Fruit fly (Drosophila melanogaster) whole organism, embryonic: ENCODE data around the gene CG16772.

Experiments
- Aef1 ChIP-seq: fragments of 200-800 bp; sonication (Bioruptor generic); IDR thresholded peaks from 3 replicates; pipeline ENCODE4 v1.3.6; 2022; ENCODE audit warnings: missing biosample characterization, missing genetic modification characterization
- Awh ChIP-seq: fragments of 200-800 bp; sonication (Bioruptor generic); IDR thresholded peaks from 2 replicates; pipeline ENCODE4, ENCODE4 v1.3.6; 2022; ENCODE audit warnings: missing biosample characterization, missing genetic modification characterization
- C15 ChIP-seq: fragments of 200-800 bp; sonication (Bioruptor generic); IDR thresholded peaks from 3 replicates; pipeline ENCODE4 v1.3.6; 2022; ENCODE audit warnings: missing biosample characterization, missing genetic modification characterization
- CG10431 ChIP-seq: fragments of 200-800 bp; sonication (Bioruptor generic); optimal IDR thresholded peaks from 3 replicates; lab custom pipeline; 2018; ENCODE audit warnings: missing biosample characterization, mild to moderate bottlenecking, missing genetic modification characterization
- CG10462 ChIP-seq: fragments of 200-800 bp; sonication (Bioruptor generic); optimal IDR thresholded peaks from 2 replicates; lab custom pipeline; 2016; ENCODE audit warnings: missing biosample characterization, missing genetic modification characterization
- CG12391 ChIP-seq: fragments of 200-800 bp; sonication (Bioruptor generic); optimal IDR thresholded peaks from 3 replicates; lab custom pipeline; 2018; ENCODE audit warnings: missing biosample characterization, mild to moderate bottlenecking, missing genetic modification characterization, moderate library complexity
- CG13624 ChIP-seq: fragments of 200-800 bp; sonication (Bioruptor generic); optimal IDR thresholded peaks from 2 replicates; lab custom pipeline; 2016; ENCODE audit warnings: missing biosample characterization, missing genetic modification characterization
- CG14710 ChIP-seq: fragments of 200-800 bp; sonication (Bioruptor generic); optimal IDR thresholded peaks from 3 replicates; lab custom pipeline; 2019; ENCODE audit warnings: missing biosample characterization, mild to moderate bottlenecking, missing genetic modification characterization, moderate library complexity
- CG14965 ChIP-seq: fragments of 200-800 bp; sonication (Bioruptor generic); optimal IDR thresholded peaks from 2 replicates; lab custom pipeline; 2016; ENCODE audit warnings: missing biosample characterization, missing genetic modification characterization, borderline replicate concordance
- CG15011 ChIP-seq: fragments of 200-800 bp; sonication (Bioruptor generic); optimal IDR thresholded peaks from 3 replicates; lab custom pipeline; 2018; ENCODE audit warnings: missing biosample characterization, mild to moderate bottlenecking, missing genetic modification characterization
- CG2199 ChIP-seq: fragments of 200-800 bp; sonication (Bioruptor generic); IDR thresholded peaks from 3 replicates; pipeline ENCODE4 v1.3.6; 2022; ENCODE audit warnings: missing biosample characterization, missing genetic modification characterization
- CG32767 ChIP-seq: fragments of 200-800 bp; sonication (Bioruptor generic); IDR thresholded peaks from 2 replicates; pipeline ENCODE4 v1.3.6; 2022; ENCODE audit warnings: missing biosample characterization, missing genetic modification characterization
- CG4617 ChIP-seq: fragments of 200-800 bp; sonication (Bioruptor generic); optimal IDR thresholded peaks from 3 replicates; lab custom pipeline; 2016; ENCODE audit warnings: missing biosample characterization, missing genetic modification characterization, borderline replicate concordance
- CG6683 ChIP-seq: fragments of 200-800 bp; sonication (Bioruptor generic); optimal IDR thresholded peaks from 2 replicates; lab custom pipeline; 2017; ENCODE audit warnings: missing biosample characterization, mild to moderate bottlenecking, missing genetic modification characterization, missing genetic modification reagents
- CG7271 ChIP-seq: fragments of 200-800 bp; sonication (Bioruptor generic); optimal IDR thresholded peaks from 2 replicates; lab custom pipeline; 2018; ENCODE audit warnings: missing biosample characterization, mild to moderate bottlenecking, missing genetic modification characterization, moderate library complexity
- CG7556 ChIP-seq: fragments of 200-800 bp; sonication (Bioruptor generic); optimal IDR thresholded peaks from 2 replicates; lab custom pipeline; 2017; ENCODE audit warnings: missing biosample characterization, mild to moderate bottlenecking, missing genetic modification characterization
- CG7745 ChIP-seq: fragments of 200-800 bp; sonication (Bioruptor generic); optimal IDR thresholded peaks from 2 replicates; lab custom pipeline; 2018; ENCODE audit warnings: missing biosample characterization, mild to moderate bottlenecking, missing genetic modification characterization, moderate library complexity
- CG8478 ChIP-seq: fragments of >200 bp; optimal IDR thresholded peaks from 2 replicates; lab custom pipeline; 2018
- CTCF ChIP-seq: fragments of 200-800 bp; sonication (Bioruptor generic); optimal IDR thresholded peaks from 2 replicates; lab custom pipeline; 2017; ENCODE audit warnings: missing biosample characterization, mild to moderate bottlenecking, missing genetic modification characterization, moderate library complexity
- Chrac-16 ChIP-seq: fragments of 200-800 bp; sonication (Bioruptor generic); optimal IDR thresholded peaks from 3 replicates; lab custom pipeline; 2016; ENCODE audit warnings: missing biosample characterization, missing genetic modification characterization
- Doc3 ChIP-seq: fragments of 200-800 bp; sonication (Bioruptor generic); IDR thresholded peaks from 3 replicates; pipeline ENCODE4 v1.3.6; 2022; ENCODE audit warnings: missing biosample characterization, missing genetic modification characterization; ENCODE audit not compliant: partially characterized antibody
- Eip74EF ChIP-seq, 2 experiments: fragments of 200-800 bp in 1 of 2; fragments of >200 bp in 1 of 2; sonication (Bioruptor generic) in 1 of 2; optimal IDR thresholded peaks; 2 replicates each; lab custom pipeline; 2017 to 2019; ENCODE audit warnings: missing biosample characterization in 2 of 2, missing genetic modification characterization in 2 of 2, mild to moderate bottlenecking in 1 of 2, moderate library complexity in 1 of 2
- H15 ChIP-seq: fragments of 200-800 bp; sonication (Bioruptor generic); IDR thresholded peaks from 3 replicates; pipeline ENCODE4 v1.3.6; 2022; ENCODE audit warnings: missing biosample characterization, missing genetic modification characterization
- Myb ChIP-seq: fragments of 200-800 bp; sonication (Bioruptor generic); optimal IDR thresholded peaks from 2 replicates; lab custom pipeline; 2016; ENCODE audit warnings: missing biosample characterization, missing genetic modification characterization
- Optix ChIP-seq: fragments of 200-800 bp; sonication (Bioruptor generic); IDR thresholded peaks from 3 replicates; pipeline ENCODE4 v1.3.6; 2022; ENCODE audit warnings: missing biosample characterization, missing genetic modification characterization
- Sox102F ChIP-seq: fragments of 200-800 bp; sonication (Bioruptor generic); optimal IDR thresholded peaks from 2 replicates; lab custom pipeline; 2018; ENCODE audit warnings: missing biosample characterization, mild to moderate bottlenecking, missing genetic modification characterization, moderate library complexity
- Stat92E ChIP-seq, 3 experiments: fragments of >200 bp in 2 of 3; fragments of 200-800 bp in 1 of 3; sonication (Bioruptor generic) in 1 of 3; optimal IDR thresholded peaks; 2 replicates each; lab custom pipeline; 2017 to 2019; ENCODE audit warnings: missing biosample characterization in 3 of 3, missing genetic modification characterization in 3 of 3, mild to moderate bottlenecking in 1 of 3, moderate library complexity in 1 of 3
- ab ChIP-seq: fragments of 200-800 bp; sonication (Bioruptor generic); optimal IDR thresholded peaks from 2 replicates; lab custom pipeline; 2016; ENCODE audit warnings: missing biosample characterization, missing genetic modification characterization
- bab2 ChIP-seq: fragments of 200-800 bp; sonication (Bioruptor generic); optimal IDR thresholded peaks from 2 replicates; lab custom pipeline; 2016; ENCODE audit warnings: missing biosample characterization, missing genetic modification characterization
- cad ChIP-seq: fragments of >200 bp; optimal IDR thresholded peaks from 2 replicates; lab custom pipeline; 2017; ENCODE audit warnings: missing biosample characterization, missing genetic modification characterization
- disco-r ChIP-seq: fragments of 200-800 bp; sonication (Bioruptor generic); optimal IDR thresholded peaks from 2 replicates; lab custom pipeline; 2016; ENCODE audit warnings: missing biosample characterization, missing genetic modification characterization
- en ChIP-seq: fragments of 200-800 bp; sonication (Bioruptor generic); optimal IDR thresholded peaks from 2 replicates; lab custom pipeline; 2016; ENCODE audit warnings: missing biosample characterization, missing genetic modification characterization
- exex ChIP-seq: fragments of 200-800 bp; sonication (Bioruptor generic); optimal IDR thresholded peaks from 4 replicates; lab custom pipeline; 2018; ENCODE audit warnings: missing biosample characterization, mild to moderate bottlenecking, missing genetic modification characterization, moderate library complexity
- fru ChIP-seq: fragments of >200 bp; optimal IDR thresholded peaks from 2 replicates; lab custom pipeline; 2017
- gfzf ChIP-seq: fragments of 200-800 bp; sonication (Bioruptor generic); optimal IDR thresholded peaks from 2 replicates; lab custom pipeline; 2016; ENCODE audit warnings: missing biosample characterization, mild to moderate bottlenecking, missing genetic modification characterization, moderate library complexity
- ind ChIP-seq: fragments of 200-800 bp; sonication (Bioruptor generic); optimal IDR thresholded peaks from 3 replicates; lab custom pipeline; 2016; ENCODE audit warnings: missing biosample characterization, missing genetic modification characterization
- kay ChIP-seq: fragments of 200-800 bp; sonication (Bioruptor generic); optimal IDR thresholded peaks from 2 replicates; lab custom pipeline; 2016; ENCODE audit warnings: missing biosample characterization, missing genetic modification characterization
- knrl ChIP-seq: fragments of 200-800 bp; sonication (Bioruptor generic); IDR thresholded peaks from 3 replicates; pipeline ENCODE4 v1.3.6; 2022; ENCODE audit warnings: missing biosample characterization, missing genetic modification characterization; ENCODE audit not compliant: partially characterized antibody
- lbe ChIP-seq: fragments of 200-800 bp; sonication (Bioruptor generic); optimal IDR thresholded peaks from 2 replicates; lab custom pipeline; 2016; ENCODE audit warnings: missing biosample characterization, mild to moderate bottlenecking, missing genetic modification characterization
- lola ChIP-seq, 3 experiments: fragments of >200 bp in 2 of 3; fragments of 200-800 bp in 1 of 3; sonication (Bioruptor generic) in 1 of 3; optimal IDR thresholded peaks; 2 replicates each; lab custom pipeline; 2017 to 2019; ENCODE audit warnings: missing biosample characterization in 3 of 3, missing genetic modification characterization in 3 of 3, mild to moderate bottlenecking in 1 of 3, moderate library complexity in 1 of 3
- nerfin-2 ChIP-seq: fragments of 200-800 bp; sonication (Bioruptor generic); IDR thresholded peaks from 2 replicates; pipeline ENCODE4 v1.3.6; 2022; ENCODE audit warnings: missing biosample characterization, missing genetic modification characterization; ENCODE audit not compliant: partially characterized antibody
- oc ChIP-seq: fragments of 200-800 bp; sonication (Bioruptor generic); optimal IDR thresholded peaks from 2 replicates; lab custom pipeline; 2018; ENCODE audit warnings: missing biosample characterization, mild to moderate bottlenecking, missing genetic modification characterization, moderate library complexity
- org-1 ChIP-seq: fragments of 200-800 bp; sonication (Bioruptor generic); optimal IDR thresholded peaks from 2 replicates; lab custom pipeline; 2017; ENCODE audit warnings: missing biosample characterization, missing genetic modification characterization
- otp ChIP-seq: fragments of 200-800 bp; sonication (Bioruptor generic); IDR thresholded peaks from 3 replicates; pipeline ENCODE4, ENCODE4 v1.3.6; 2022; ENCODE audit warnings: missing biosample characterization, missing genetic modification characterization
- pan ChIP-seq, 4 experiments: fragments of >200 bp in 3 of 4; fragments of 200-800 bp in 1 of 4; sonication (Bioruptor generic) in 1 of 4; optimal IDR thresholded peaks in 3 of 4; IDR thresholded peaks in 1 of 4; 2 replicates each; pipeline versions ENCODE4 v1.3.6 to Lab custom; 2017 to 2022; ENCODE audit warnings: missing biosample characterization in 2 of 4, missing genetic modification characterization in 2 of 4, mixed read lengths in 1 of 4
- peb ChIP-seq: fragments of 200-800 bp; sonication (Bioruptor generic); IDR thresholded peaks from 2 replicates; pipeline ENCODE4 v1.3.6; 2022; ENCODE audit warnings: missing biosample characterization, missing genetic modification characterization
- pita ChIP-seq: fragments of 200-800 bp; sonication (Bioruptor generic); optimal IDR thresholded peaks from 2 replicates; lab custom pipeline; 2017; ENCODE audit warnings: missing biosample characterization, mild to moderate bottlenecking, missing genetic modification characterization
- salm ChIP-seq: fragments of 200-800 bp; sonication (Bioruptor generic); optimal IDR thresholded peaks from 2 replicates; lab custom pipeline; 2018; ENCODE audit warnings: missing biosample characterization, mild to moderate bottlenecking, missing genetic modification characterization
- sisA ChIP-seq: fragments of 200-800 bp; sonication (Bioruptor generic); IDR thresholded peaks from 2 replicates; pipeline ENCODE4 v1.3.6; 2022; ENCODE audit warnings: missing biosample characterization, missing genetic modification characterization
- trh ChIP-seq: fragments of 200-800 bp; sonication (Bioruptor generic); optimal IDR thresholded peaks from 2 replicates; lab custom pipeline; 2016; ENCODE audit warnings: missing biosample characterization, missing genetic modification characterization

The CG16772 gene

dm6 chr2L:19935085-19935846 is 27.2 kb upstream of the CG16772 start (continued):
- TF ChIP-seq Eip74EF (GFP tag; optimal IDR thresholded peaks at IDR 0.05; lab: Kevin White, UChicago) (peak in 1 of 2 experiments; percentile 37), en (GFP tag; lab: Kevin White, UChicago) (no peak), H15 (no peak), Sox102F (no peak), lola (GFP tag; optimal IDR thresholded peaks at IDR 0.05; lab: Kevin White, UChicago) (no peak), C15 (GFP tag; lab: Robert Waterston, UW) (no peak), CG10431 (GFP tag; lab: Kevin White, UChicago) (no peak), CG12391 (no peak), CG15011 (GFP tag; lab: Kevin White, UChicago) (no peak), knrl (GFP tag; lab: Robert Waterston, UW) (no peak), CG7745 (tag; lab: Kevin White, UChicago) (no peak), CG10462 (GFP tag; lab: Kevin White, UChicago) (no peak), Myb (GFP tag; lab: Kevin White, UChicago) (no peak), CG4617 (no peak), nerfin-2 (GFP tag; lab: Robert Waterston, UW) (no peak), CG6683 (GFP tag; lab: Kevin White, UChicago) (no peak), Optix (GFP tag; lab: Robert Waterston, UW) (no peak), Aef1 (no peak), kay (no peak), CG8478 (lab: Kevin White, UChicago) (no peak), CG14965 (GFP tag; lab: Kevin White, UChicago) (no peak), pita (GFP tag; lab: Kevin White, UChicago) (no peak), CG7556 (no peak), ab (GFP tag; lab: Kevin White, UChicago) (no peak), Doc3 (GFP tag; lab: Robert Waterston, UW) (no peak), Chrac-16 (no peak), disco-r (GFP tag; lab: Kevin White, UChicago) (no peak), trh (no peak), CG14710 (tag; lab: Kevin White, UChicago) (no peak), lbe (no peak), bab2 (no peak), salm (tag; lab: Kevin White, UChicago) (no peak), fru (lab: Kevin White, UChicago) (no peak), pan (optimal IDR thresholded peaks at IDR 0.05; lab: Kevin White, UChicago) (no peak), pan (GFP tag; optimal IDR thresholded peaks at IDR 0.05 in 1 of 2, IDR thresholded peaks at IDR 0.05 in 1 of 2) (peak in 1 of 2 experiments; percentile 33), peb (GFP tag; lab: Robert Waterston, UW) (no peak), CG13624 (GFP tag; lab: Kevin White, UChicago) (no peak), sisA (GFP tag; lab: Robert Waterston, UW) (no peak), ind (GFP tag; lab: Kevin White, UChicago) (no peak), CG7271 (tag; lab: Kevin White, UChicago) (no peak), org-1 (GFP tag; lab: Kevin White, UChicago) (no peak), CG32767 (GFP tag; lab: Robert Waterston, UW) (peak; percentile 23; the same call in 1 of the 2 replicates), gfzf (no peak), Awh (GFP tag; lab: Robert Waterston, UW) (no peak), CTCF (no peak), exex (tag; lab: Kevin White, UChicago) (peak; percentile 17), CG2199 (peak; percentile 92), Stat92E (GFP tag; optimal IDR thresholded peaks at IDR 0.05; lab: Kevin White, UChicago) (peak in 1 of 3 experiments; percentile 39), oc (tag; lab: Kevin White, UChicago) (peak; percentile 42), cad (no peak), otp (GFP tag; lab: Robert Waterston, UW) (peak; percentile 74; the same call in 2 of the 3 replicates)
